Fruit fly (Drosophila melanogaster) whole organism, pupa: ENCODE data around the gene CG42299.

Source experiments
- CG10348 ChIP-seq: fragments of 200-800 bp; sonication (Bioruptor generic); IDR thresholded peaks from 2 replicates; pipeline ENCODE4 v1.3.6; 2022; ENCODE audit warnings: missing biosample characterization, missing genetic modification characterization
- CG12605 ChIP-seq: fragments of 200-800 bp; sonication (Bioruptor generic); IDR thresholded peaks from 2 replicates; pipeline ENCODE4 v1.3.6; 2022; ENCODE audit warnings: missing biosample characterization, missing genetic modification characterization
- CG13204 ChIP-seq: fragments of 200-800 bp; sonication (Bioruptor generic); optimal IDR thresholded peaks from 2 replicates; lab custom pipeline; 2018; ENCODE audit warnings: missing biosample characterization, mild to moderate bottlenecking, missing genetic modification characterization, moderate library complexity
- CG14655 ChIP-seq: fragments of 200-800 bp; sonication (Bioruptor generic); optimal IDR thresholded peaks from 3 replicates; lab custom pipeline; 2017; ENCODE audit warnings: mild to moderate bottlenecking, missing biosample characterization, missing genetic modification reagents, missing genetic modification characterization
- CG15710 ChIP-seq: fragments of 200-800 bp; sonication (Bioruptor generic); optimal IDR thresholded peaks from 2 replicates; lab custom pipeline; 2018; ENCODE audit warnings: missing biosample characterization, mild to moderate bottlenecking, missing genetic modification characterization, moderate library complexity
- CG17806 ChIP-seq: fragments of 200-800 bp; sonication (Bioruptor generic); optimal IDR thresholded peaks from 2 replicates; lab custom pipeline; 2018; ENCODE audit warnings: missing biosample characterization, mild to moderate bottlenecking, missing genetic modification characterization, moderate library complexity
- CG32121 ChIP-seq: fragments of 200-800 bp; sonication (Bioruptor generic); IDR thresholded peaks from 2 replicates; pipeline ENCODE4 v1.3.6; 2022; ENCODE audit warnings: missing biosample characterization, missing genetic modification characterization
- CG34367 ChIP-seq: fragments of 200-800 bp; sonication (Bioruptor generic); optimal IDR thresholded peaks from 2 replicates; lab custom pipeline; 2018; ENCODE audit warnings: missing biosample characterization, mild to moderate bottlenecking, missing genetic modification characterization
- CG4496 ChIP-seq: fragments of 200-800 bp; sonication (Bioruptor generic); IDR thresholded peaks from 3 replicates; pipeline ENCODE4 v1.3.6; 2022; ENCODE audit warnings: missing biosample characterization, missing genetic modification characterization
- CG8159 ChIP-seq: fragments of 200-800 bp; sonication (Bioruptor generic); optimal IDR thresholded peaks from 3 replicates; lab custom pipeline; 2018; ENCODE audit warnings: missing biosample characterization, mild to moderate bottlenecking, missing genetic modification characterization, moderate library complexity
- CG8301 ChIP-seq: fragments of 200-800 bp; sonication (Bioruptor generic); optimal IDR thresholded peaks from 2 replicates; lab custom pipeline; 2018; ENCODE audit warnings: missing biosample characterization, mild to moderate bottlenecking, missing genetic modification characterization
- CG9948 ChIP-seq: fragments of 200-800 bp; sonication (Bioruptor generic); optimal IDR thresholded peaks from 2 replicates; lab custom pipeline; 2018; ENCODE audit warnings: missing biosample characterization, mild to moderate bottlenecking, missing genetic modification characterization, moderate library complexity
- D1 ChIP-seq: fragments of 200-800 bp; sonication (Bioruptor generic); optimal IDR thresholded peaks from 2 replicates; lab custom pipeline; 2018; ENCODE audit warnings: missing biosample characterization, mild to moderate bottlenecking, missing genetic modification characterization, moderate library complexity
- EcR ChIP-seq: fragments of 200-800 bp; sonication (Bioruptor generic); optimal IDR thresholded peaks from 3 replicates; lab custom pipeline; 2019; ENCODE audit warnings: missing biosample characterization, missing genetic modification characterization, mild to moderate bottlenecking, moderate library complexity, missing genetic modification reagents
- Ets98B ChIP-seq: fragments of 200-800 bp; sonication (Bioruptor generic); IDR thresholded peaks from 2 replicates; pipeline ENCODE4 v1.3.6; 2022; ENCODE audit warnings: missing biosample characterization, missing genetic modification characterization
- Pif1A ChIP-seq: fragments of 200-800 bp; sonication (Bioruptor generic); optimal IDR thresholded peaks from 3 replicates; lab custom pipeline; 2016; ENCODE audit warnings: missing biosample characterization, missing genetic modification characterization
- Pif1B ChIP-seq: fragments of 200-800 bp; sonication (Bioruptor generic); optimal IDR thresholded peaks from 3 replicates; lab custom pipeline; 2016; ENCODE audit warnings: missing biosample characterization, missing genetic modification characterization
- Snoo ChIP-seq: fragments of 200-800 bp; sonication (Bioruptor generic); optimal IDR thresholded peaks from 3 replicates; lab custom pipeline; 2017; ENCODE audit warnings: missing biosample characterization, mild to moderate bottlenecking, missing genetic modification characterization, inconsistent platforms
- fd96Ca ChIP-seq: fragments of 200-800 bp; sonication (Bioruptor generic); IDR thresholded peaks from 3 replicates; pipeline ENCODE4 v1.3.6; 2022; ENCODE audit warnings: missing biosample characterization, missing genetic modification characterization
- gl ChIP-seq: fragments of 200-800 bp; sonication (Bioruptor generic); optimal IDR thresholded peaks from 2 replicates; lab custom pipeline; 2018; ENCODE audit warnings: missing biosample characterization, mild to moderate bottlenecking, missing genetic modification characterization
- rn ChIP-seq: fragments of 200-800 bp; sonication (Bioruptor generic); IDR thresholded peaks from 2 replicates; pipeline ENCODE4 v1.3.6; 2022; ENCODE audit warnings: missing biosample characterization, missing genetic modification characterization

The CG42299 gene

dm6 chrX:15611795-15612194, 36.3 kb upstream of the CG42299 start:
- TF ChIP-seq CG10348 (GFP tag; lab: Robert Waterston, UW) (no peak), CG32121 (GFP tag; lab: Robert Waterston, UW) (no peak), Ets98B (GFP tag; lab: Robert Waterston, UW) (no peak), Snoo (tag; lab: Kevin White, UChicago) (no peak), fd96Ca (GFP tag; lab: Robert Waterston, UW) (no peak), CG15710 (tag; lab: Kevin White, UChicago) (no peak), CG4496 (peak; percentile 31; the same call in 1 of the 3 replicates), CG17806 (tag; lab: Kevin White, UChicago) (no peak), CG34367 (tag; lab: Kevin White, UChicago) (no peak), CG13204 (GFP tag; lab: Kevin White, UChicago) (peak; percentile 75), Pif1B (GFP tag; lab: Kevin White, UChicago) (no peak), D1 (tag; lab: Kevin White, UChicago) (no peak), EcR (GFP tag; lab: Kevin White, UChicago) (no peak), Pif1A (no peak), gl (tag; lab: Kevin White, UChicago) (no peak), CG14655 (GFP tag; lab: Kevin White, UChicago) (no peak), CG9948 (tag; lab: Kevin White, UChicago) (no peak), CG8301 (tag; lab: Kevin White, UChicago) (no peak), CG8159 (no peak), CG12605 (peak; percentile 5; the same call in 1 of the 2 replicates), rn (no peak)

dm6 chrX:15610957-15611356, 35.5 kb upstream of the CG42299 start:
- TF ChIP-seq CG15710 (tag; lab: Kevin White, UChicago) (peak; percentile 12), gl (tag; lab: Kevin White, UChicago) (no peak), Pif1B (GFP tag; lab: Kevin White, UChicago) (no peak), CG4496 (peak; percentile 35; the same call in 1 of the 3 replicates), CG8159 (peak; percentile 14), CG12605 (no peak), CG13204 (GFP tag; lab: Kevin White, UChicago) (no peak), fd96Ca (GFP tag; lab: Robert Waterston, UW) (no peak), EcR (GFP tag; lab: Kevin White, UChicago) (no peak), CG10348 (GFP tag; lab: Robert Waterston, UW) (no peak), Pif1A (peak; percentile 26), CG8301 (tag; lab: Kevin White, UChicago) (peak; percentile 35), Snoo (tag; lab: Kevin White, UChicago) (no peak), rn (no peak), Ets98B (GFP tag; lab: Robert Waterston, UW) (no peak), CG14655 (GFP tag; lab: Kevin White, UChicago) (peak; percentile 61), CG32121 (GFP tag; lab: Robert Waterston, UW) (no peak), CG34367 (tag; lab: Kevin White, UChicago) (no peak), CG9948 (tag; lab: Kevin White, UChicago) (peak; percentile 27), CG17806 (tag; lab: Kevin White, UChicago) (peak; percentile 31), D1 (tag; lab: Kevin White, UChicago) (no peak)

- no peak for TF ChIP-seq CG34367 (tag; lab: Kevin White, UChicago)
- TF ChIP-seq Pif1B (GFP tag; lab: Kevin White, UChicago): no peak
- TF ChIP-seq CG17806 (tag; lab: Kevin White, UChicago): no peak
- TF ChIP-seq CG15710 (tag; lab: Kevin White, UChicago): no peak
- no peak for TF ChIP-seq gl (tag; lab: Kevin White, UChicago)
- no peak for TF ChIP-seq CG8159
- TF ChIP-seq CG4496: no peak
- TF ChIP-seq EcR (GFP tag; lab: Kevin White, UChicago): no peak
- TF ChIP-seq fd96Ca (GFP tag; lab: Robert Waterston, UW): no peak
These were observed 34.7 kb upstream of the CG42299 start for dm6 chrX:15610173-15610572.

- TF ChIP-seq CG8159 (no peak), CG9948 (tag; lab: Kevin White, UChicago) (no peak), D1 (tag; lab: Kevin White, UChicago) (no peak), CG8301 (tag; lab: Kevin White, UChicago) (no peak)
These were observed 33.9 kb upstream of the CG42299 start for dm6 chrX:15609351-15609750.

DNA sequence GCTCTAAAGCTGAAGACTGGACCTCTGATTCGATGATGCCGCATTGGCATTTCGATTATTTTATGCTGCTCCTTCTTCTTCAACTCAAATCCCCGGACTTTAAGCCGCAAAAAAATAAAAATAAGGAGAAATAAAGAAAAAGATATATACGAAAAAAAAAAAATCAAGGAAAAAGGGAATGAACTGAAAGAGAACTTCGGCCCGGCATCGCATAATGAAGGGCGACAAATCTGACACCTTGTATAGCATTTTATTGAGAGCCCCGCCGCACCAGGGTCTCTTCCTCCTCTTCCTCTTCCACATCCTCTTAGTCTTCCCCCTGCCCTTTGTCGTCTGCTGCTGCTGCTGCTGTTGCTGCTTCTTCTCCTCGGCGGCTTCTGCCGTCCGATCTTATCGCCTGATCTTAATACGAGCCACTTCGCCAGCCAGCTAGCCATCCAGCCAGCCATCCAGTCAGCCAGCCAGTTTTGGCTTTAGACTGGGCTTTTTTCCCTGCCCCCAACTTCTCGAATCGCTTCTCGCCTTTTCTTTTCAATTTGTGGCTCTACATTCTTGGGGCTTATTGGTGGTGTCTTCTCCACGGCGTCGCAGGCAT, 33.4 kb upstream of the CG42299 start:
- TF ChIP-seq CG15710 (tag; lab: Kevin White, UChicago) (peak; percentile 17), CG13204 (GFP tag; lab: Kevin White, UChicago) (peak; percentile 70), fd96Ca (GFP tag; lab: Robert Waterston, UW) (no peak), EcR (GFP tag; lab: Kevin White, UChicago) (peak; percentile 77), Snoo (tag; lab: Kevin White, UChicago) (peak; percentile 4)

DNA sequence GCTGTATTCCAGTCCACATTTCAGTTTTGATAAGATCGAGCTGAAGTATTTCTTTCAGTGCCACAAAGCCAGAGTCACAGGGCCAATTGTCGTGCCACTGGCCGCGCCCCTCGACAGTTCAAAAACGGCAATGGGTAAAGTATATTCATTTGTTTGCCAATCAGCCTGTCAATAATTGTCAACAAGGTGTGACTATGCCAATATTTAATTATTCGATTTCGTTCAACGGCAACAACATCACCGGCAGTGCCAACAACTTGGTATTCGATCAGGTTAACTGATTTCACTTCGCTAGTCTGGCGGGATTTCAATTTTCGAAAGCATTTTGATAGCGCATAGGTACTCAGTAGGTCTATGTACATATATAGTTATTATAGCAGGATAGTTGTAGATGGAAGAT, 27.0 kb upstream of the CG42299 start:
- TF ChIP-seq CG13204 (GFP tag; lab: Kevin White, UChicago): no peak
- no peak for TF ChIP-seq CG14655 (GFP tag; lab: Kevin White, UChicago)
- no peak for TF ChIP-seq CG10348 (GFP tag; lab: Robert Waterston, UW)
- TF ChIP-seq CG8159: no peak
- no peak for TF ChIP-seq CG15710 (tag; lab: Kevin White, UChicago)
- TF ChIP-seq Pif1B (GFP tag; lab: Kevin White, UChicago): no peak
